Fruit fly (Drosophila melanogaster): ENCODE measurements around the gene CG7215.

The CG7215 gene

DNA sequence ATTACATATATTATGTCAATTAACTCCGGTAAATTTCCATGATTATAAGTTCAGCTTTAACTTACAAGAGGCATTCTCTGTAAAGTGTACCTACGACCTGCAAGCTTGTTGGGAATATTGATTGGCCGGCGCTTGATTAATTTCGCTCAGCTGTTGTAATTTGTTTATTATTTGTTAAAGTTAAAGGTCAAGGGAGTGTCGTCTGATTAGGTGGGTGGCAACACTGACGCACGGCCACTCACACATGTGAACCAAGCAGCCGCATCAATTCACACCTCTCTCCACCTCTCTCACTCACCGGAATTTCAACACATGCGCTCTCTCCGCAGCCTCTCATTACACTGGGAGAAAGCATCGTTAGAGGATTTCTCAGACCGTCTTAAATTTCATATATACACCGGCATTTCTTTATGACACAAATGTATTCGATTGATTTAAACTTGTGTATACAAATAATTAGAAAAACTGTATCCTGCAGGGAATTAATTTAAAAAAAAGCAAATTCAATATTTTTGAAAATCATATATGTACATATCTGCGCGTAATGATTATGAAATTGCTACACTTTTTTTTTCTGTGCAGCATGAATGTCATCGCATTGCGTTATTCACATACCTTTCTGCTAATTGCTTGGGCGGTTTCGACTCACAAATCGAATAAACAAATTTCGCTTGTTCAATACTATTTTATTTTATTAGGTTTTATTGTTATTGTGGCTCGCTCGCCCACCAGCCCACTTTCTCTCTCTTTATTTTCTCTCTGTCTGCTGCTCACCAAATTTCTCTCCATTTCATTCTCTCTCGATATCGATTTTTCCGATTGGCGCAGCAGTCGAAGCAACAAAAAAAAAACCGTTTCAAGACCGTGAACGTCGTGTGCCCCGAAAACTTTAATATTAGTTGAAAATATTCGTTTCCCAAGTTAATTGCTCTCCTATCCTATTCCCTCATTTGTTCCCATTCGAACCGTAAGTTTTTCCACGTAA lies 5.2 kb upstream of the CG7215 start:
- TF ChIP-seq noc (tag; optimal IDR thresholded peaks at IDR 0.05), result peak; percentile 89

DNA sequence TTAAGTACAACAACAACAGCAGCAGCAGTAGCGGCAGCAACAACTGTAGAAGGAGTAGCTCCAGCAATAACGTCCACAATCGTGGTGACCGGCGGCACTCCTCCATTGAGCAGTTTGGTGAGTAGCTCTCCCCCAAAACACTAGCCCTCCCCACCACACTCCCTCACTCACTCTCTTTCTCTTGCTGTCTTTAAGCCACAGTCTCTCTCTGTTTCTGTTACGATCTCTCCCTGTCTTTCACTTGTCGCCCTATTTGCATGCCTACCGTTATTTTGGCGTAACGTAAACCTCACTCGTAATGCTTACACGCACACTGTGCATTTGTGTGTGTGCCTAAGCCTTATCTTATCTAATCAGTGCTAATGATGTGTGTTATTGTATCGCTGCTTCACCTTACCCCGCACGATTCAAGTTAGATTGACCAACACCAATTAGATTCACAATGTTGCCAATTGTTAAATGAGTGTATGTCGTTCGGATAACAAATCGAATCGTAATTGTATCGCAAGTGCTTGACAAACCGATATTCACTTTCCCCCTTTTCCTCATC lies 3.0 kb upstream of the CG7215 start:
- TF ChIP-seq noc (tag; optimal IDR thresholded peaks at IDR 0.05), result no peak

DNA sequence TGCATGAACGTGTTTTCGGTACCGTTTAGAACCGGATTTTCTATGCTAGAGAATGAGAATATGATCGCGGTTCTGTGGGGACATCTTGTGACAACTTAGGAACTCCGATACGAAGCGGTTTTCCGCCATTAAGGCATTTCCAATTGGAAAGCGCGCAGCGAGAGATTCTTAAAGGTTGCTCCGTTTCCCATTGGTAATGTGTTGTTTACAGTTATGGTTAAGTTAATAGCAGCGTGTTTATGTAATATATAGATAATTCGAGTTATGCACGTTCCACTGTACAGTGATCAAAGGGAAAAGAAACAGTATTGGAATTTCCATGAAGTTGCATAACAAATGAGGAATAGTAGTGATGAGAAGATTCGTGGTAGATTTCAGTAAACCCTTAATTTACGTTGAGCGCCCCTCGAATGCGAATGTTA lies 1.9 kb upstream of the CG7215 start:
- TF ChIP-seq noc (tag; optimal IDR thresholded peaks at IDR 0.05), result no peak

DNA sequence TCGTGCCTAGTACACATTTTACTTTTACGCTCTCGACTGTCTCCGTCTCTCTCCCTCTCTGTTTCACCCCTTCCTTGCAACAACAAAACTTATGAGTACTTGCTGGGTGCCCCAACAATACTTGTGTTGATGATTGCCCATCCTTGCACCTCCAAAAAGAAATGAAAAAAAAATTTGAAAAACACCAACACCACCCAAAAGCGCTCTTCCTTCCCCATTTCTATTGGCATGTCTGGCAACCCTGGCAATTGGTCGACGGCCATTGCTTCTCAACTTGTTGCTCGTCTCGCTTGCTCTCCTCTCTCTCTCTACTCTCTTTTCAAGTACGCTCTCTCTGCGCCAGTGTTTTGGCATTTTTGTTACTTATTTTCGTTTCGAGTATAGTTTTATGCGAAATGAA lies 1.3 kb upstream of the CG7215 start:
- TF ChIP-seq noc (tag; optimal IDR thresholded peaks at IDR 0.05), result peak; percentile 53

DNA sequence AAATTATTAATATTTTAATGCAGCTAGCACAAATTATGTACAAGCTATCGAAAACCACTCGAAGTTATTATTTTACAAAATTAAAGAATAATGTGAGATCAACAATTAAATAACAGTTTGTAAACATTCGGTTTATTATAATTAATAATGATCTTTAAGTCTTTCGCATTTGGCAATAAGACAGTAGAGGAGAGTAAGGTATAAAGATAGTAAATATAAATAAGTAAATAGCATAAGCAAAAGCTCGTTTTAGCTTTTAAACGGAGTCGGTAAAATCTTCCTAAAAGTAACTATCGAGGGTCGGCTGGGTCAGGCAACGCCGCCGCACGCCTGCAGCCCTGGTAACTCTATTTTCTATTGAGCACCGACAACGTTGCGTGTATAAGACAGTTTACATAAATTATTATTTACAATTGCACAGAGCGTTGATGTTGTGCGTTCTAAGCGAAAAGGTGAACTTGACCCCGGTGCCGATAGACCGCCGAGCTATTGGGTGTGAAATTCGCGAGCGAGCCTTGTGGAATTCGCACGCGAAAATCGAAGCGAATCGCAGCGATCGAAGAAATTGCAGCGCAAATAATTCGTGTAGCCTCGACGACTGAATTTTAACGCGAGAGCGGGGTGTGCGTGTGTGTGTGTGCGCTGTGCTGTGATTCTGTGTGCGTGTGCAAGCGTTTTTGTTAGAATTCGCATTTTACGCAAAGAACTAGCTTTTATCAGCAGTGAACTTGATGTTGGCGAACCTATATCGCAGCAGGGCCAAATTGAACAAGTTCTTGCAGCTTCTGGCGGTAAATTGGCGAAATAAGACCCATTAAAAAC lies 554 bp upstream of the CG7215 start, which contains the start of gene wrd:
wrd (plus strand) TSS at position 342 of the 822 bp plus-strand sequence.
- no peak for TF ChIP-seq noc (tag; optimal IDR thresholded peaks at IDR 0.05)

DNA sequence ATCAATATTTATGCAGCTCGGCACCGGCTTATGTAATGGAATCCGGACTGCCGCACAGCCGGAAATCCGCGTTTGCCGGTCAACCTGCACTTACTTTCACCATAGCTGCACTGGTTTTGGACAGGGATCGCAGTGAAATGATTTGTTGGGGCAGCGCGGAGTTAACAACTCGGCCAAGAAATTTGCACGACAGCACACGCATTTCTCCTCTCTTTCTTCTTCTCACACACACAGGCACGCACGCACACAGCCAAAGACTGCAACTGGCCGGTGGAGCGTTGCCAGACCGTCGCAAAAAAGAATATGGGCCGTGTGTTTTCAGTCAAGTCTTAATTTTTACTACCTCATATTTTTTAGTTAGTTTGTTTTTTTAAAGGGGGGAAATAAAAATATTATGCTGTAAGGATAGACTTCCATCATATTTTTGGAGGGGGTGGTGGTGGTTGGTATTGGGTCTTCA lies 782 bp downstream of the CG7215 start:
- peak; percentile 30 for TF ChIP-seq noc (tag; optimal IDR thresholded peaks at IDR 0.05)

DNA sequence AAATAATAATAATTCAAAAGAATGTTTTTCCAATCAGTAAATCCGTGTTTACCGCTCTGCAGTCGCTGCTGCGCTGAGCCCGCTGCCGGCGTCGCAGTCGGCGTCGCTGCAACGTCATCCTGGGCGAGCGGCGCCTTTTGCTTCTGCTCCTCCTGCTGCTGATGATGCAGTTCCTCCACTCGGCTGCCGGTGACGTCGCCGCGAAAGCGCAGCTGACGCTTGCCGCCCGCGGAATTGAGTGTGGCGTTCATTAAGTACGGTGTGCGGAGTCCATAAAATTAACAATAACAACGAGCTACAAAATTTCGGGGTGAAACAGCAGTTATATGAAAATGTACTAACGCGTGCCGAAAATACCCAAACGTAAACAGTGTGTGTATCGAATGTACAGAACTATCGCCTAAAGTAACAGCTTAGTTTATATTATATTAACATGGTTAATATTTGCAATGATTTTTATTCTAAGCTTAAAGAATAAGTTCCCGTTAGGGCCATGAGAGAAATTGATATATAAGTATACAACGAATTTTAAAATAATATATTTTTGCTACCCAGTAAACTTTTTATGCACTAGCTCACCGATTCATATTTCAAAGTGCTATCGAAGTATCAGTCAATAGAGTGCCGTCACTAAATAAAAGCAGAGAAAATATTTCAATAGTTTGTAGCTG lies 2.9 kb downstream of the CG7215 start, which contains the start of the genes CG7218 and Cbp20:
CG7218 (minus strand) TSS at position 346 of the 671 bp plus-strand sequence.
Cbp20 (plus strand) TSS at position 610 of the 671 bp plus-strand sequence.
- TF ChIP-seq noc (tag; optimal IDR thresholded peaks at IDR 0.05), result peak; percentile 31

DNA sequence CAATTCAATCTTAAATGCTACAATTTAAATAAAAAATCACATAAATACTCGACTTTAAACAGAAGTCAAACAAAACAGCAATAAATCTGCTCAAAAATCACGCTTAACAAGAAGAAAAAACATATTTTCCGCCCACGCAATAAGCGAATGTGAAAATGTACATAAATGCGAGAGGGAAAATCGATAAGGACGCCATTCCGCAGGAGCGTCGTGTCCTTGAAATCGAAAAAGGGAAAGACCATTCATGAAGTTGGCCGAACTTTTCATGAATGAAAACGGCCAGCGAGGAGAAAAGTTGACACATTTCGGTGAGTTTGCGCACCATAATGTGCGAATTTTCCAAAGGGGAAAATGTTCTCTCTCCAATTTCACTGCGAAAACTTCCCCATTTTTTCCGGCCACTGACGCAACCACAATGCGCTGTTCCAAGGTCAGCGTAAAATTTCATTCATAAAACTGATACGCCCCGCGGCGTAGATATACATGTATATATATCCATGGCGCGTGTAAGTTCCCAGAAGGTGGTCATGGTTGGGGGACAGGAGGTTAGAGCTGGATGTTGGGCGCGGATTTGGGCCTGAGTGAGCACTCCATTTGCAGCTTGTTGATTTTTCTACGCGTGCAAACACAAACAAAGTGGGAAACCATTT lies 6.8 kb downstream of the CG7215 start:
- no peak for TF ChIP-seq noc (tag; optimal IDR thresholded peaks at IDR 0.05)

DNA sequence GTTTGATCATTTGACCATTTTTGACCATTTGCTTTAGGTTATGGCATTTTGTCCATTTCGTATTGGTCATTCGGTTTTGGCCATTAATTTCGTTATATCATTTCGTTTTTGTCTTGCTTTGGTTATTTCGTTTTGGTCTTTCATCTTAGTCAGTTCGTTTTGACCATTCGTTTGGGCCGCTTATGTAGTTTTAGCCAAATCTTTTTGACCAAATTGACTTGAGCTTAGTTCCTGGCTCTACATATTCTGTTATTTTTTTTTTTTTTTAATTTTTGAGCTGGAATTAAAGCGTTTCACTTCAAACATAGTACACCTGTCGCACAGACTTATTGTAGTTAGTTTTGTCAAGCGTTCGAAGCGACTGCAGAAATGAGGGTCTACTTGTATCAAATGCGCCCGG lies 8.7 kb downstream of the CG7215 start, which contains the start of gene CG14315:
CG14315 (plus strand) TSS at position 301 of the 400 bp plus-strand sequence.
- no peak for TF ChIP-seq noc (tag; optimal IDR thresholded peaks at IDR 0.05)

DNA sequence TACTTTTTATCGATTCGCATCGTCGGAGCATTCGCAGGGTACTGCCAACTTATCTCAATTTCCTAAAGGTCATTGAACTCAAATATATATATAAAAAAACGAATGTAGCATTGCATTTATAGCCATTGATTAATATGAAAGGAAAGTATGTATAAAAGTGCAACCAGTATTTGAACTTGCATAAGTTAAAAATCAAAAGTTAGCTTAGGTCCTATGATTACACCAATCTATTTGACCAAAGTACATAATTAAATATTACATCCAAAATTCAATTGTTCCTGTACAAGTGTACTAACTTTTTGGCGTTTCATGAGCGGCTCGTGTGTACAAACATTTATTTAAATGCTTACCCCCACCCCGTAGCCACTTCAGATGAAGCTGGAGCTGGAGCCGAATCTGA lies 9.6 kb downstream of the CG7215 start:
- no peak for TF ChIP-seq noc (tag; optimal IDR thresholded peaks at IDR 0.05)

DNA sequence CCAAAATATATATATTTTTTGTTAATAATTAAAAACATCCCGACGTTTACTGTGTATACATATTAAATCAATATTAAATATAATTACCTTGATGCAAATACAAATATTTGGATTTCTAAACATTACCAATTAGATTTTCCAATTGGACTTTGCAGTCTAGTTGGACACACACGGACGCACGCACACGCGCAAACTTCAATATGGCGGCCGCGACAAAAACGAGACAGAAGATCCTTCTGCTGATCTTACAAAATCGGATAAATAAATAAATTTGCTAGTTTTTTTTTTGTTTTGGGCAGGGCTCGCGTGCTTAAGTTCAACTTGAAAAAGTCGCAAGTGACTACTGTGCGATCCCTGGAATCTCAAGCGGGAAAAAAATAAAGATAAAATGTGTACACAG lies 10.5 kb downstream of the CG7215 start:
- no peak for TF ChIP-seq noc (tag; optimal IDR thresholded peaks at IDR 0.05)

DNA sequence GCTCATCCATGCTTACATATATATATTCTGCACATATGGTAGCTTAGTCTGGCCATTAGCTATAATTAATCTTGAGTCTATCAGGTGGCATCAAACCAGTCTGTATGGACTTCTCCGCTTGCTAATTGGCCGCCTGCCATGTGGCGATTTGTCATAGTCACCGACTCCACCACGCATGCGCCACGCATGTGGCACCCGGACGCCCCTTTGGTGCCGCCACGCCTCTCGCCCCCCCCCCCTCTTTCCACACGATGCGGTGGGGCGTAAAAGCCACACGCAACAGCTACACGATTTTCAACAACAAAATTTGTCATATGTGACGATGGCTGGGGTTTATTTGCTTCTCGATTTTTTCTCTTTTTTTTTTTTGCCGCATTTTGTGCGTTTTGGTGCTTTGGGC lies 13.4 kb downstream of the CG7215 start:
- no peak for TF ChIP-seq noc (tag; optimal IDR thresholded peaks at IDR 0.05)

DNA sequence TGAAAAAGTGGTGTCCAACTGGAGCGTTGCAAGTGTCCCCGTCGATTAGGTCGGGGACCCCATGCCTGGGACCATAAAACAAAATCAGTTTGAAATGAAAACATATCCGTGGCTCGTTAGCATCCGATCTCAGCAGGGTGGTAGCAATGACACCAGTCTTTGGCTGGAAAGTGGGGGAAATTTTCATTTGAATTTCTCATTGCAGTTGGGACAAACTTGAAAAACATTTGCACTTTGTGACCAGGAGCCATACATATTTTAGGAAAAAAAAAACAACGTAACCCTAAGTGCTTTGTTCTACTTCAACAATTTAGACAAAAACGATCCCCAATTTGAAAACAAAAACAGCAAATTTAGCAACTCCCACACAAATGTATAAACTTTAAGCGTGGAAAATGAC lies 15.3 kb downstream of the CG7215 start, which contains the start of gene CG14316:
CG14316 (plus strand) TSS at position 301 of the 400 bp plus-strand sequence.
- TF ChIP-seq noc (tag; optimal IDR thresholded peaks at IDR 0.05), result no peak

DNA sequence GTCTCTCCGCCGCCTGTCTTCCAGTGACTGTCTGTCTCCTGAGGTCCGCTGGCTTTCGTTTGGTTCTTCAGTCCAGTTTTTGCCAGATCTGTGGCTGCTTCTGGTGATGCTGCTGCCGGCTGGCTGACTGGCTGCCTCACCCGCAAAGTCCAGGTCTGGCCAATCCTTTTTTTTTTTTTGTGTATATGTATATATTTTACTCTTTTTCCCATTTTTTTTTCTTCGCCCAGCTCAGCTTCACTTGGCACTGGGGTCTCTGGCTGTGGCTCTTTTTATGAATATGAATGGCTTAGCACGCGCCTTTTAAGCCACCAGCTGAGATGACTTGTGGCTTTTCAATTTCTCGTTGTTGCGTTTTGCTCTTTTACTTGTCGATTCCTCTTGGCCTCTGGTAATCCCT lies 20.4 kb downstream of the CG7215 start:
- TF ChIP-seq noc (tag; optimal IDR thresholded peaks at IDR 0.05), result no peak

DNA sequence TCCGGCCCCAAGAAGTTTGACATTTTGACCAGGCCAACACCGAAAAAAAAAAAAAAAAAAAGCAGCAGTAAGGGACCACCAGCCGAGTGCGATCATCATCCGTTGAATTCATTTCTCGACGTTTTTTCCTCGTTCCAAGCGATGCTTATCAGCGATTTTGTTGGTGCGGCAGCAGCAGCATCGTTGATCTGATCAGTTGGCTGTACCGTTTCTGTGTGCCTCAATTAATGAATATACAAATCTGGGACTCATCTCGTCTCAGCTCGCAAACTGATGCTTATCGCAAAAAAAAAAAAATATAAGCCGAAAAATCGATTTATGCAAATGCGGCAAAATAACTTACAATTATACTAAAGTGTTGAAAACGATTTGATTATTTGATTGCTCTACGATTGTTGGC lies 22.2 kb downstream of the CG7215 start:
- TF ChIP-seq noc (tag; optimal IDR thresholded peaks at IDR 0.05), result no peak
